Fruit fly (Drosophila melanogaster) S2 (cell line): ENCODE measurements around the gene CG2278.

Experiments used
- CG8478 ChIP-seq: fragments of >200 bp; optimal IDR thresholded peaks from 2 replicates; lab custom pipeline; 2018
- CTCF ChIP-seq, 2 experiments: fragments of >200 bp; optimal IDR thresholded peaks; 2 replicates each; lab custom pipeline; 2018

DNA sequence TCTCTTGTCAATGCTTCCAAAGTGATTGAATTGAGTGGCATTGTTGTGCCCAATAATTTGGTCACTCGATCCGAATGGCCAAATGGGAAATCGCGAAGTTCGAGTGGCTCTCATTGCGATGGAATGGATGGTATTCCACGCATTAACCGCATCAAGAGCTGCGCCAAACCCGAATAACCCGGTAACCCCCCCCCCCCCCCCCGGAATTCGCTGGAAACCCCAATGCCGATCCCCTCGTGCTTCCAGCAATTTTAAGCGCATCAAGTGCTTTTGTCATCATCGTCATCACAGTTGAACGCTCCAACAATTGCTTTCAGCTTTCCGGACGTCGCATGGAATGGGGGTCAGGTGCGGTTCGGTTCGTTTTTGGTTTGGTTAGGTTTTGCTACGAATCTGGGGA, 36.5 kb upstream of the CG2278 start:
- TF ChIP-seq CTCF (optimal IDR thresholded peaks at IDR 0.05; lab: Kevin White, UChicago) = no peak
- no peak for TF ChIP-seq CG8478 (lab: Kevin White, UChicago)
